Fruit fly (Drosophila melanogaster): ENCODE data around the gene Sgs8.

DNA sequence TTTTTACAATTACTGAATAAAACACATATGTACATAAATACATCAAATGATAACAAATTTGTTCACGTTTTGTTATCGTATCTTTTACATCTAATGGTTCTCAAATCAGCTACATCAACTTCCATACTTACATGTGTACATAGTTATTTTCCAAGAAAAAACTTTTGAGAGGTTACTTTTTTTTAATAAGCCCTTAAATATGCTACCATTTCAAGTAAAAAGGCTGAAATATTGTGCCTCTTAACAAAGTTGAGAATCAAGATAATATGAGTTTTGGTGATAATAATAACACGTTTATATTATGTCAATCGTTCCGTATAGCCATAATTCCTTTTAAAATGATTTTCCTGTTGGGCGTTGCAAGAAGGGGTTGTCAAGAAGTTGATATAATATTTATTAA is 18.7 kb downstream of the Sgs8 start:
- TF ChIP-seq pad (GFP tag; optimal IDR thresholded peaks at IDR 0.05): no peak
- TF ChIP-seq Hr96 (GFP tag; optimal IDR thresholded peaks at IDR 0.05): no peak
- no peak for TF ChIP-seq cnc (optimal IDR thresholded peaks at IDR 0.05)
- no peak for TF ChIP-seq bab1 (GFP tag; optimal IDR thresholded peaks at IDR 0.05)
- TF ChIP-seq toe (GFP tag; optimal IDR thresholded peaks at IDR 0.05): no peak
- TF ChIP-seq cic (GFP tag; optimal IDR thresholded peaks at IDR 0.05): no peak
- peak; percentile 70 for TF ChIP-seq kay (GFP tag; ENCODE audit: borderline replicate concordance)
- TF ChIP-seq Crg-1 (GFP tag; optimal IDR thresholded peaks at IDR 0.05): no peak
- TF ChIP-seq CG33017 (tag; optimal IDR thresholded peaks at IDR 0.05): no peak
- TF ChIP-seq tj (GFP tag; optimal IDR thresholded peaks at IDR 0.05): no peak
- no peak for TF ChIP-seq ovo (GFP tag; optimal IDR thresholded peaks at IDR 0.05)
- no peak for TF ChIP-seq Mnt (GFP tag; optimal IDR thresholded peaks at IDR 0.05)
